Worm (Caenorhabditis elegans) whole organism, late embryonic: ENCODE data around the gene Y42H9AR.4.

ENCODE experiments used
- ceh-48 ChIP-seq: sonication (generic microtip); optimal IDR thresholded peaks from 2 replicates; lab custom pipeline; 2016; ENCODE audit warnings: missing genetic modification characterization, inconsistent platforms, missing compliant biosample characterization
- hlh-15 ChIP-seq: sonication (generic microtip); optimal IDR thresholded peaks from 2 replicates; lab custom pipeline; 2016; ENCODE audit warnings: missing genetic modification characterization, missing compliant biosample characterization
- mec-3 ChIP-seq: sonication (generic microtip); optimal IDR thresholded peaks from 2 replicates; lab custom pipeline; 2016; ENCODE audit warnings: borderline replicate concordance, missing genetic modification characterization, missing compliant biosample characterization
- nhr-232 ChIP-seq: sonication (generic microtip); optimal IDR thresholded peaks from 2 replicates; lab custom pipeline; 2016; ENCODE audit warnings: missing genetic modification characterization, missing compliant biosample characterization
- unc-55 ChIP-seq: sonication (generic microtip); optimal IDR thresholded peaks from 2 replicates; lab custom pipeline; 2017; ENCODE audit warnings: missing biosample characterization, missing genetic modification reagents, missing genetic modification characterization
- ztf-16 ChIP-seq: sonication (generic microtip); optimal IDR thresholded peaks from 2 replicates; lab custom pipeline; 2017; ENCODE audit warnings: missing genetic modification characterization, missing compliant biosample characterization

The Y42H9AR.4 gene

ce11 chrIV:8061267-8061666 is 50.8 kb downstream of the Y42H9AR.4 start:
- no peak for TF ChIP-seq ztf-16 (tag; lab: Kevin White, UChicago)
- TF ChIP-seq mec-3 (tag; lab: Kevin White, UChicago), result no peak
- no peak for TF ChIP-seq ceh-48 (tag; lab: Kevin White, UChicago)
- no peak for TF ChIP-seq hlh-15 (tag; lab: Kevin White, UChicago)
- TF ChIP-seq nhr-232 (tag; lab: Kevin White, UChicago), result no peak
- TF ChIP-seq unc-55 (GFP tag; lab: Kevin White, UChicago), result no peak
